Fruit fly (Drosophila melanogaster): ENCODE results near the gene SmB.

dm6 chr2L:10405008-10405654 is 21.3 kb downstream of the SmB start, which contains the start of the genes CG17768, LSm-4 and Ir31a:
- TF ChIP-seq ttk (optimal IDR thresholded peaks at IDR 0.05) (no peak), insv (optimal IDR thresholded peaks at IDR 0.05) (no peak), psq (optimal IDR thresholded peaks at IDR 0.05) (no peak)

Measured in Kc167 (cell line).